Worm (Caenorhabditis elegans) whole organism, L4 larva: Measurements from ENCODE around the gene C50F7.6.

Experiments used
- Y5F2A.4 ChIP-seq: fragments of 200-800 bp; sonication (Bioruptor generic); optimal IDR thresholded peaks from 2 replicates; lab custom pipeline; 2018; ENCODE audit warnings: mild to moderate bottlenecking, missing genetic modification characterization, missing compliant biosample characterization
- ZK337.2 ChIP-seq: fragments of 200-800 bp; sonication (Bioruptor generic); IDR thresholded peaks from 2 replicates; pipeline ENCODE4 v1.3.6; 2022; ENCODE audit warnings: missing genetic modification reagents, missing genetic modification characterization, missing compliant biosample characterization
- aha-1 ChIP-seq: fragments of 150-350 bp; peaks from one replicate; lab custom pipeline; 2014; ENCODE audit warnings: missing biosample characterization, missing genetic modification characterization
- aly-2 ChIP-seq: sonication (generic microtip); optimal IDR thresholded peaks from 2 replicates; lab custom pipeline; 2018; ENCODE audit warnings: missing biosample characterization, missing genetic modification characterization
- attf-4 ChIP-seq: sonication (generic microtip); optimal IDR thresholded peaks from 3 replicates; lab custom pipeline; 2017; ENCODE audit warnings: missing biosample characterization, missing genetic modification characterization
- ceh-44 ChIP-seq: fragments of 200-800 bp; sonication (Bioruptor generic); IDR thresholded peaks from 2 replicates; pipeline ENCODE4 v1.3.6; 2022; ENCODE audit warnings: missing genetic modification reagents, missing genetic modification characterization, missing compliant biosample characterization
- dmd-8 ChIP-seq: fragments of 200-800 bp; sonication (Bioruptor generic); IDR thresholded peaks from 2 replicates; pipeline ENCODE4 v1.3.6; 2022; ENCODE audit warnings: missing genetic modification characterization, missing compliant biosample characterization
- dmd-9 ChIP-seq: fragments of 200-800 bp; sonication (Bioruptor generic); IDR thresholded peaks from 2 replicates; pipeline ENCODE4 v1.3.6; 2022; ENCODE audit warnings: missing genetic modification reagents, missing genetic modification characterization, missing compliant biosample characterization
- dpl-1 ChIP-seq: fragments of 150-350 bp; optimal IDR thresholded peaks from 2 replicates; lab custom pipeline; 2014; ENCODE audit warnings: missing biosample characterization, missing genetic modification reagents, missing genetic modification characterization
- duxl-1 ChIP-seq: sonication (generic microtip); optimal IDR thresholded peaks from 2 replicates; lab custom pipeline; 2016; ENCODE audit warnings: mild to moderate bottlenecking, missing genetic modification characterization, moderate library complexity, missing compliant biosample characterization; ENCODE audit not compliant: poor library complexity
- dve-1 ChIP-seq: sonication (generic microtip); optimal IDR thresholded peaks from 2 replicates; lab custom pipeline; 2017; ENCODE audit warnings: antibody characterized with exemption, mild to moderate bottlenecking, missing genetic modification characterization, missing compliant biosample characterization; ENCODE audit not compliant: insufficient read depth
- egl-43 ChIP-seq: fragments of 200-800 bp; sonication (Bioruptor generic); IDR thresholded peaks from 2 replicates; pipeline ENCODE4 v1.3.6; 2022; ENCODE audit warnings: missing genetic modification reagents, missing genetic modification characterization, missing compliant biosample characterization
- hlh-30 ChIP-seq: sonication (generic microtip); optimal IDR thresholded peaks from 2 replicates; lab custom pipeline; 2017; ENCODE audit warnings: antibody characterized with exemption, mild to moderate bottlenecking, missing genetic modification characterization, missing compliant biosample characterization; ENCODE audit not compliant: insufficient read depth
- hmg-1.1 ChIP-seq: fragments of 200-800 bp; sonication (Bioruptor generic); IDR thresholded peaks from 2 replicates; pipeline ENCODE4 v1.3.6; 2022; ENCODE audit warnings: missing genetic modification reagents, missing genetic modification characterization, missing compliant biosample characterization
- jun-1 ChIP-seq: fragments of 150-350 bp; optimal IDR thresholded peaks from 2 replicates; lab custom pipeline; 2014; ENCODE audit warnings: missing biosample characterization, missing genetic modification reagents, missing genetic modification characterization
- lin-13 ChIP-seq: fragments of 150-350 bp; optimal IDR thresholded peaks from 2 replicates; lab custom pipeline; 2014; ENCODE audit warnings: missing biosample characterization, missing genetic modification reagents, missing genetic modification characterization
- lin-38 ChIP-seq: fragments of 200-800 bp; sonication (Bioruptor generic); IDR thresholded peaks from 2 replicates; pipeline ENCODE4 v1.3.6; 2022; ENCODE audit warnings: missing genetic modification reagents, missing genetic modification characterization, missing compliant biosample characterization
- madf-9 ChIP-seq: fragments of 200-800 bp; sonication (Bioruptor generic); conservative IDR thresholded peaks from 2 replicates; pipeline ENCODE4 v1.3.6; 2022; ENCODE audit warnings: missing genetic modification reagents, missing genetic modification characterization, missing compliant biosample characterization
- nhr-102 ChIP-seq: sonication (generic microtip); optimal IDR thresholded peaks from 2 replicates; lab custom pipeline; 2016; ENCODE audit warnings: mild to moderate bottlenecking, missing genetic modification characterization, moderate library complexity, missing compliant biosample characterization
- nhr-11 ChIP-seq: fragments of 150-350 bp; optimal IDR thresholded peaks from 2 replicates; lab custom pipeline; 2014; ENCODE audit warnings: missing biosample characterization, missing genetic modification characterization
- nhr-25 ChIP-seq: sonication (generic microtip); optimal IDR thresholded peaks from 2 replicates; lab custom pipeline; 2017; ENCODE audit warnings: missing genetic modification characterization, mild to moderate bottlenecking, missing compliant biosample characterization, antibody characterized with exemption, moderate library complexity, borderline replicate concordance; ENCODE audit not compliant: insufficient read depth
- nhr-28 ChIP-seq: fragments of 150-350 bp; optimal IDR thresholded peaks from 2 replicates; lab custom pipeline; 2014; ENCODE audit warnings: missing biosample characterization, missing genetic modification characterization
- nhr-41 ChIP-seq: fragments of 200-800 bp; sonication (Bioruptor generic); IDR thresholded peaks from 2 replicates; pipeline ENCODE4 v1.3.6; 2022; ENCODE audit warnings: missing genetic modification reagents, missing genetic modification characterization, missing compliant biosample characterization
- nhr-76 ChIP-seq: fragments of 150-350 bp; optimal IDR thresholded peaks from 2 replicates; lab custom pipeline; 2014; ENCODE audit warnings: missing biosample characterization, missing genetic modification characterization
- php-3 ChIP-seq: fragments of 200-800 bp; sonication (Bioruptor generic); IDR thresholded peaks from 2 replicates; pipeline ENCODE4 v1.3.6; 2022; ENCODE audit warnings: missing genetic modification reagents, missing genetic modification characterization, missing compliant biosample characterization
- pqm-1 ChIP-seq: sonication (generic microtip); optimal IDR thresholded peaks from 2 replicates; lab custom pipeline; 2017; ENCODE audit warnings: missing biosample characterization, missing genetic modification characterization
- snpc-1.2 ChIP-seq: fragments of 200-800 bp; sonication (Bioruptor generic); IDR thresholded peaks from 2 replicates; pipeline ENCODE4 v1.3.6; 2022; ENCODE audit warnings: missing genetic modification reagents, missing genetic modification characterization, missing compliant biosample characterization
- spr-1 ChIP-seq: sonication (generic microtip); optimal IDR thresholded peaks from 2 replicates; lab custom pipeline; 2016; ENCODE audit warnings: mild to moderate bottlenecking, missing genetic modification characterization, missing compliant biosample characterization
- spr-3 ChIP-seq: fragments of 200-800 bp; sonication (Bioruptor generic); optimal IDR thresholded peaks from 2 replicates; lab custom pipeline; 2018; ENCODE audit warnings: mild to moderate bottlenecking, missing genetic modification characterization, missing compliant biosample characterization
- unc-39 ChIP-seq: sonication (generic microtip); optimal IDR thresholded peaks from 2 replicates; lab custom pipeline; 2017; ENCODE audit warnings: missing biosample characterization, missing genetic modification characterization
- unc-62 ChIP-seq, 3 experiments: fragments of 150-350 bp in 1 of 3; sonication (generic microtip); optimal IDR thresholded peaks in 2 of 3; peaks in 1 of 3; 1 replicate in 1 of 3; 2 replicates in 2 of 3; lab custom pipeline; 2014 to 2017; ENCODE audit warnings: missing biosample characterization in 3 of 3, missing genetic modification characterization in 3 of 3, missing genetic modification reagents in 3 of 3, missing genotype in 1 of 3
- vab-7 ChIP-seq: fragments of 200-800 bp; sonication (Bioruptor generic); IDR thresholded peaks from 2 replicates; pipeline ENCODE4 v1.3.6; 2022; ENCODE audit warnings: missing genetic modification reagents, missing genetic modification characterization, missing compliant biosample characterization
- zfp-3 ChIP-seq: fragments of 200-800 bp; sonication (Bioruptor generic); conservative IDR thresholded peaks from 2 replicates; pipeline ENCODE4 v1.3.6; 2022; ENCODE audit warnings: missing genetic modification reagents, missing genetic modification characterization, missing compliant biosample characterization

Gene C50F7.6

ce11 chrIV:7726325-7726724, 3.3 kb upstream of the C50F7.6 start, which contains the start of gene C50F7.5:
C50F7.5 (plus strand) TSS chrIV:7726719.
- TF ChIP-seq egl-43 (no peak), vab-7 (GFP tag; lab: Robert Waterston, UW) (no peak), ZK337.2 (GFP tag; lab: Robert Waterston, UW) (no peak), hlh-30 (tag; lab: Kevin White, UChicago) (no peak), dve-1 (tag; lab: Kevin White, UChicago) (peak; percentile 40), Y5F2A.4 (no peak), nhr-41 (GFP tag; lab: Robert Waterston, UW) (no peak), lin-38 (GFP tag; lab: Robert Waterston, UW) (no peak), attf-4 (tag; lab: Kevin White, UChicago) (no peak), dmd-8 (GFP tag; lab: Robert Waterston, UW) (no peak), pqm-1 (tag; lab: Kevin White, UChicago) (peak; percentile 68), unc-39 (tag; lab: Kevin White, UChicago) (no peak), duxl-1 (tag; lab: Kevin White, UChicago) (no peak), nhr-102 (tag; lab: Kevin White, UChicago) (no peak), ceh-44 (GFP tag; lab: Robert Waterston, UW) (no peak)

- TF ChIP-seq hlh-30 (tag; lab: Kevin White, UChicago) (no peak), snpc-1.2 (GFP tag; lab: Robert Waterston, UW) (no peak), nhr-76 (no peak), Y5F2A.4 (no peak), aha-1 (tag; lab: Kevin White, UChicago) (peak; percentile 69), dpl-1 (GFP tag; lab: Kevin White, UChicago) (no peak), nhr-28 (tag; lab: Kevin White, UChicago) (no peak), madf-9 (GFP tag; lab: Robert Waterston, UW) (no peak), vab-7 (GFP tag; lab: Robert Waterston, UW) (no peak), attf-4 (tag; lab: Kevin White, UChicago) (no peak), hmg-1.1 (GFP tag; lab: Robert Waterston, UW) (no peak), jun-1 (tag; lab: Kevin White, UChicago) (no peak), unc-62 (GFP tag; optimal IDR thresholded peaks at IDR 0.05 in 1 of 2; lab: Kevin White, UChicago) (peak in 1 of 2 experiments; percentile 14), unc-62 (tag; optimal IDR thresholded peaks at IDR 0.05; lab: Kevin White, UChicago) (no peak), spr-3 (GFP tag; lab: Kevin White, UChicago) (no peak), nhr-25 (tag; lab: Kevin White, UChicago) (no peak), spr-1 (tag; lab: Kevin White, UChicago) (no peak)
Measured at ce11 chrIV:7724912-7725311, 1.9 kb upstream of the C50F7.6 start.

- no peak for TF ChIP-seq zfp-3
- TF ChIP-seq aly-2 (tag; lab: Kevin White, UChicago) = no peak
- peak in 1 of 2 experiments; percentile 7 for TF ChIP-seq unc-62 (GFP tag; optimal IDR thresholded peaks at IDR 0.05 in 1 of 2; lab: Kevin White, UChicago)
- TF ChIP-seq unc-62 (tag; optimal IDR thresholded peaks at IDR 0.05; lab: Kevin White, UChicago) = no peak
- TF ChIP-seq lin-13 (GFP tag; lab: Kevin White, UChicago) = no peak
- no peak for TF ChIP-seq php-3 (GFP tag; lab: Robert Waterston, UW)
- no peak for TF ChIP-seq dve-1 (tag; lab: Kevin White, UChicago)
- no peak for TF ChIP-seq nhr-11
- TF ChIP-seq hmg-1.1 (GFP tag; lab: Robert Waterston, UW) = no peak
- TF ChIP-seq, all 104 proteins: peak for 1
Measured at ce11 chrIV:7723555-7723954, 556 bp upstream of the C50F7.6 start.

ce11 chrIV:7717916-7718315, 5.1 kb downstream of the C50F7.6 start, which contains the start of gene F33D4.6:
F33D4.6 (minus strand) TSS chrIV:7718016.
- TF ChIP-seq dmd-9 (GFP tag; lab: Robert Waterston, UW) = no peak
- TF ChIP-seq nhr-76 = no peak
